Worm (Caenorhabditis elegans): ENCODE data around the gene cpz-2.

The cpz-2 gene

ce11 chrV:13411992-13412298 lies 31.0 kb downstream of the cpz-2 start:
- TF ChIP-seq hmg-4 (GFP tag; optimal IDR thresholded peaks at IDR 0.05) (no peak), aly-1 (tag; optimal IDR thresholded peaks at IDR 0.05) (no peak), hnd-1 (tag; optimal IDR thresholded peaks at IDR 0.05) (no peak), tbx-37 (GFP tag; conservative IDR thresholded peaks at IDR 0.05) (no peak), F13C5.2 (tag; optimal IDR thresholded peaks at IDR 0.05) (no peak), sea-1 (GFP tag; conservative IDR thresholded peaks at IDR 0.05) (no peak), pes-1 (GFP tag; IDR thresholded peaks at IDR 0.05) (no peak), hmbx-1 (tag; optimal IDR thresholded peaks at IDR 0.05) (no peak), ets-7 (tag; optimal IDR thresholded peaks at IDR 0.05) (no peak), B0310.2 (tag; optimal IDR thresholded peaks at IDR 0.05) (no peak)

DNA sequence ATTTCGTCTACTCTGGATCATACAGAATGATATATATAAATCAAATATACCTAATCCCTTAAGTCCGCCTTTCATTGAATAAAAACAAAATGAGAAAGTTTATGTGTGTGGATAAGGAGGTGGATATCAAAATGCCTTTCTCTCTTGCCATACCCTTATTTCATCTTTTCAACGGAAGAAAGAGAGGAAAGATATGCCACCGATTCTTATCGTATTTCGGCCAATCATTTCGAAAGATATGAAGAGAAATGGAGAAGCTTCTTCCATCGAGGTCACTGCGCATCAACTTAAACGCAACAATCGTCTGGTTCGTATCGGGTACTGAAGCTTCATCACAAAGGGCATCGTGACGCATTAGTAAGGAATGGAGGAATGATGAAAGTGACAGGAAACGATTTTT lies 32.3 kb downstream of the cpz-2 start:
- TF ChIP-seq hmg-4 (GFP tag; optimal IDR thresholded peaks at IDR 0.05) (no peak), aly-1 (tag; optimal IDR thresholded peaks at IDR 0.05) (no peak), ceh-13 (GFP tag; optimal IDR thresholded peaks at IDR 0.05) (no peak), ama-1 (optimal IDR thresholded peaks at IDR 0.05) (no peak), pes-1 (GFP tag; IDR thresholded peaks at IDR 0.05) (no peak), ets-7 (tag; optimal IDR thresholded peaks at IDR 0.05) (no peak), tra-4 (tag; optimal IDR thresholded peaks at IDR 0.05) (no peak), sea-1 (GFP tag; conservative IDR thresholded peaks at IDR 0.05) (no peak), tbx-11 (GFP tag; IDR thresholded peaks at IDR 0.05) (no peak), flt-1 (GFP tag; IDR thresholded peaks at IDR 0.05) (no peak), ceh-36 (tag; optimal IDR thresholded peaks at IDR 0.05) (no peak), F13C5.2 (tag; optimal IDR thresholded peaks at IDR 0.05) (no peak), tbx-37 (GFP tag; conservative IDR thresholded peaks at IDR 0.05) (no peak), hnd-1 (tag; optimal IDR thresholded peaks at IDR 0.05) (no peak), scrt-1 (GFP tag; IDR thresholded peaks at IDR 0.05) (no peak), hmbx-1 (tag; optimal IDR thresholded peaks at IDR 0.05) (no peak), B0310.2 (tag; optimal IDR thresholded peaks at IDR 0.05) (no peak)

ce11 chrV:13414585-13414984 lies 33.6 kb downstream of the cpz-2 start, which contains the start of gene cut-2:
cut-2 (plus strand) TSS chrV:13414949.
- TF ChIP-seq hnd-1 (tag; optimal IDR thresholded peaks at IDR 0.05): no peak
- no peak for TF ChIP-seq aly-1 (tag; optimal IDR thresholded peaks at IDR 0.05)
- TF ChIP-seq F13C5.2 (tag; optimal IDR thresholded peaks at IDR 0.05): no peak
- no peak for TF ChIP-seq hmg-4 (GFP tag; optimal IDR thresholded peaks at IDR 0.05)
- TF ChIP-seq tra-4 (tag; optimal IDR thresholded peaks at IDR 0.05): no peak
- TF ChIP-seq ceh-36 (tag; optimal IDR thresholded peaks at IDR 0.05): no peak
- TF ChIP-seq sea-1 (GFP tag; conservative IDR thresholded peaks at IDR 0.05): no peak
- no peak for TF ChIP-seq ets-7 (tag; optimal IDR thresholded peaks at IDR 0.05)
- no peak for TF ChIP-seq hmbx-1 (tag; optimal IDR thresholded peaks at IDR 0.05)
- no peak for TF ChIP-seq B0310.2 (tag; optimal IDR thresholded peaks at IDR 0.05)
- TF ChIP-seq ama-1 (optimal IDR thresholded peaks at IDR 0.05): no peak
- no peak for TF ChIP-seq pes-1 (GFP tag; IDR thresholded peaks at IDR 0.05)
- TF ChIP-seq scrt-1 (GFP tag; IDR thresholded peaks at IDR 0.05): no peak
- TF ChIP-seq tbx-37 (GFP tag; conservative IDR thresholded peaks at IDR 0.05): no peak
- no peak for TF ChIP-seq ceh-13 (GFP tag; optimal IDR thresholded peaks at IDR 0.05)
- no peak for TF ChIP-seq tbx-11 (GFP tag; IDR thresholded peaks at IDR 0.05)
- no peak for TF ChIP-seq flt-1 (GFP tag; IDR thresholded peaks at IDR 0.05)

DNA sequence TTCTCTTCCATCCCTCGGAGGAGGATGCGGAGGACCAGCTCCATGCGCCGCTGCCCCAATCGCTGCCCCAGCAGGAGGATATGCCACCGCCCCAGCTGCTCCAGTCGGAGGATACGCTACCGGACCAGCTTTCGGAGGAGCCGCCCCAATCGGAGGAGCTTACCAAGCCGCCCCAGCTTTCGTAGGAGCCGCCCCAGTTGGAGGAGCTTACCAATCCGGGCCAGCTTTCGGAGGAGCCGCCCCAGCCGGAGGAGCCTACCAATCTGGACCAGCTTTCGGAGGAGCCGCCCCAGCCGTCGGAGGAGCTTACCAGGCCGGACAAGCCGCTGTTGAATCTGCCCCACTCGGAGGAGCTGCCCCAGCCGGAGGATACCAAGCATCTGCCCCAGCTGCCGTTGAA lies 34.5 kb downstream of the cpz-2 start:
- no peak for TF ChIP-seq tbx-11 (GFP tag; IDR thresholded peaks at IDR 0.05)
- peak; percentile 67; the same call in 1 of the 2 replicates for TF ChIP-seq scrt-1 (GFP tag; IDR thresholded peaks at IDR 0.05)
- no peak for TF ChIP-seq B0310.2 (tag; optimal IDR thresholded peaks at IDR 0.05)
- no peak for TF ChIP-seq F13C5.2 (tag; optimal IDR thresholded peaks at IDR 0.05)
- TF ChIP-seq ama-1 (optimal IDR thresholded peaks at IDR 0.05): no peak
- no peak for TF ChIP-seq sea-1 (GFP tag; conservative IDR thresholded peaks at IDR 0.05)
- TF ChIP-seq hmbx-1 (tag; optimal IDR thresholded peaks at IDR 0.05): no peak
- TF ChIP-seq hmg-4 (GFP tag; optimal IDR thresholded peaks at IDR 0.05): no peak
- no peak for TF ChIP-seq flt-1 (GFP tag; IDR thresholded peaks at IDR 0.05)
- TF ChIP-seq tra-4 (tag; optimal IDR thresholded peaks at IDR 0.05): no peak
- TF ChIP-seq ceh-36 (tag; optimal IDR thresholded peaks at IDR 0.05): peak; percentile 35
- no peak for TF ChIP-seq ets-7 (tag; optimal IDR thresholded peaks at IDR 0.05)
- TF ChIP-seq ceh-13 (GFP tag; optimal IDR thresholded peaks at IDR 0.05): no peak
- TF ChIP-seq tbx-37 (GFP tag; conservative IDR thresholded peaks at IDR 0.05): no peak
- peak; percentile 18 for TF ChIP-seq aly-1 (tag; optimal IDR thresholded peaks at IDR 0.05)
- TF ChIP-seq pes-1 (GFP tag; IDR thresholded peaks at IDR 0.05): no peak
- no peak for TF ChIP-seq hnd-1 (tag; optimal IDR thresholded peaks at IDR 0.05)

ce11 chrV:13416076-13416475 lies 35.1 kb downstream of the cpz-2 start:
- TF ChIP-seq pes-1 (GFP tag; IDR thresholded peaks at IDR 0.05) (no peak), hmbx-1 (tag; optimal IDR thresholded peaks at IDR 0.05) (no peak), tbx-11 (GFP tag; IDR thresholded peaks at IDR 0.05) (no peak), flt-1 (GFP tag; IDR thresholded peaks at IDR 0.05) (no peak), aly-1 (tag; optimal IDR thresholded peaks at IDR 0.05) (no peak), ceh-13 (GFP tag; optimal IDR thresholded peaks at IDR 0.05) (no peak), tbx-37 (GFP tag; conservative IDR thresholded peaks at IDR 0.05) (no peak), tra-4 (tag; optimal IDR thresholded peaks at IDR 0.05) (no peak), scrt-1 (GFP tag; IDR thresholded peaks at IDR 0.05) (no peak), B0310.2 (tag; optimal IDR thresholded peaks at IDR 0.05) (no peak), ets-7 (tag; optimal IDR thresholded peaks at IDR 0.05) (no peak), ceh-36 (tag; optimal IDR thresholded peaks at IDR 0.05) (no peak), sea-1 (GFP tag; conservative IDR thresholded peaks at IDR 0.05) (no peak), ama-1 (optimal IDR thresholded peaks at IDR 0.05) (no peak), hmg-4 (GFP tag; optimal IDR thresholded peaks at IDR 0.05) (no peak), F13C5.2 (tag; optimal IDR thresholded peaks at IDR 0.05) (no peak), hnd-1 (tag; optimal IDR thresholded peaks at IDR 0.05) (no peak)

DNA sequence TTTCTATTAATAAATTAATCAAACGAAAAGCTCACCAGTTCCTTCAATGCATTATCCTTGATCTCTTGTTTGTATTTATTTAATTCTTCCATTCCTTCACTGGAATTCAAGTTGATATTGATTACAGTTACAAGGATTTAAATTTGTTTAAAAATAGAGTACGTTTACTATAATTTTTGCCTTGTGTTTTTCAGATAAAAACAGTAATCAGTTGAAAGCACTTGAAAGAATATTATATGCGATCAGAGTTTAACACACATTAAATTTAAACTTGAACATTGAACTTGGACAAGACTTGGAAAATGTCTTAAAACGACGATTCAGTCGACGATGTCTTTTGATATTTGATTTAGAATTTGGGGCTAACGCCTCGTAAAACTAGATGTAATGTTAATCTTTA lies 36.5 kb downstream of the cpz-2 start, which contains the start of gene F53F1.6:
Gene F53F1.6, minus strand, starts transcription at position 101 of the 400 bp plus-strand sequence.
- TF ChIP-seq flt-1 (GFP tag; IDR thresholded peaks at IDR 0.05): no peak
- no peak for TF ChIP-seq ceh-36 (tag; optimal IDR thresholded peaks at IDR 0.05)
- TF ChIP-seq ama-1 (optimal IDR thresholded peaks at IDR 0.05): no peak
- TF ChIP-seq B0310.2 (tag; optimal IDR thresholded peaks at IDR 0.05): no peak
- no peak for TF ChIP-seq aly-1 (tag; optimal IDR thresholded peaks at IDR 0.05)
- no peak for TF ChIP-seq tra-4 (tag; optimal IDR thresholded peaks at IDR 0.05)
- TF ChIP-seq tbx-11 (GFP tag; IDR thresholded peaks at IDR 0.05): no peak
- TF ChIP-seq ets-7 (tag; optimal IDR thresholded peaks at IDR 0.05): no peak
- no peak for TF ChIP-seq hmg-4 (GFP tag; optimal IDR thresholded peaks at IDR 0.05)
- no peak for TF ChIP-seq hmbx-1 (tag; optimal IDR thresholded peaks at IDR 0.05)
- TF ChIP-seq pes-1 (GFP tag; IDR thresholded peaks at IDR 0.05): no peak
- no peak for TF ChIP-seq F13C5.2 (tag; optimal IDR thresholded peaks at IDR 0.05)
- no peak for TF ChIP-seq ceh-13 (GFP tag; optimal IDR thresholded peaks at IDR 0.05)
- TF ChIP-seq scrt-1 (GFP tag; IDR thresholded peaks at IDR 0.05): no peak
- no peak for TF ChIP-seq hnd-1 (tag; optimal IDR thresholded peaks at IDR 0.05)
- TF ChIP-seq sea-1 (GFP tag; conservative IDR thresholded peaks at IDR 0.05): no peak
- no peak for TF ChIP-seq tbx-37 (GFP tag; conservative IDR thresholded peaks at IDR 0.05)
